Worm (Caenorhabditis elegans): Measurements from ENCODE around the gene mob-2.

mob-2 gene

DNA sequence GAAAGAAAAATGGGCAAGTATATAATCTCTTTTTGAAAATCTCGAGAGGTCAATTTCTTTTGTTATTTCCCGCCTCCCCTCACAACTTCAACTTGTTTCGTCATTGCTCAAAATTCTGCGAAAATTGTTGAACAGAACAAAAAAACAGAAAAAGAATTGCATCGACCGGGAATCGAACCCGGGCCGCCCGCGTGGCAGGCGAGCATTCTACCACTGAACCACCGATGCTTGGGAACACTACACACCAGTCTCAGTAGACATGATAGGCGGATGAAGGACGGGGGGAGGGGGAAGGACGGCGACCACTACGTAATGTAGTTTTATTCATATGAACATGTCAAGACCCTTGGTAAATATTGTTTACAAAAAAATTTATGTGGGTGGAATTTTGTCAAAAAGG lies 48.8 kb downstream of the mob-2 start (continued):
- TF ChIP-seq hif-1 (tag; optimal IDR thresholded peaks at IDR 0.05) (peak; percentile 28 to 75), F49E8.2 (tag; optimal IDR thresholded peaks at IDR 0.05; ENCODE audit: borderline replicate concordance) (no peak), unc-39 (tag; optimal IDR thresholded peaks at IDR 0.05) (no peak), saeg-2 (GFP tag; IDR thresholded peaks at IDR 0.05) (peak; percentile 84), zag-1 (tag; optimal IDR thresholded peaks at IDR 0.05) (no peak), aly-2 (tag; optimal IDR thresholded peaks at IDR 0.05) (no peak), arid-1 (GFP tag; conservative IDR thresholded peaks at IDR 0.05) (no peak; the same call in none of the 2 replicates), spr-3 (GFP tag; optimal IDR thresholded peaks at IDR 0.05) (peak; percentile 73), aha-1 (tag) (peak; percentile 97), gei-8 (GFP tag; optimal IDR thresholded peaks at IDR 0.05) (peak; percentile 76), Y5F2A.4 (GFP tag; optimal IDR thresholded peaks at IDR 0.05) (peak; percentile 72), nhr-76 (tag; optimal IDR thresholded peaks at IDR 0.05) (no peak), fos-1 (tag; optimal IDR thresholded peaks at IDR 0.05) (no peak)

DNA sequence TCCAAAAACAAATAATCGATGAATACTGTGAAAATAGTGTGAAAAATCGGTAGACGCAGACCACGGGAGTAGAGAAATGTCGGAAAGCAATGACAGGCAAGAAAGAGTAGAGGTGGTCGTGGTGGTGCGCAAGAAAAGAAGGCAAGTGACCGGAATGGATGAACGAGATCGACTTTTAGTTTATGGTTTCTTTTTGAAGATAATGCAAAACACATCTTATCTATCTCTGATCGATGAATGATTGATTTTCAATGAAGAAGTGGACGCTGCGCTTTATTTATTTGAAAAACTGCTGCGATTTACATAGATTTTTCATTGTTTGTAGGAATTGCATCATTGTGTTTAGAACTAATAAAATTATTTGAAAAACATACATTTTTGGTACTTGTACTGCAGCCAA lies 50.0 kb downstream of the mob-2 start:
- TF ChIP-seq egl-27 (tag; optimal IDR thresholded peaks at IDR 0.05) = no peak
- no peak for TF ChIP-seq unc-39 (tag; optimal IDR thresholded peaks at IDR 0.05)
- no peak for TF ChIP-seq zag-1 (tag; optimal IDR thresholded peaks at IDR 0.05)
- no peak for TF ChIP-seq nhr-28 (tag; optimal IDR thresholded peaks at IDR 0.05)
- no peak for TF ChIP-seq daf-16 (GFP tag; optimal IDR thresholded peaks at IDR 0.05)
- TF ChIP-seq daf-16 (tag; optimal IDR thresholded peaks at IDR 0.05) = no peak
- TF ChIP-seq hlh-30 (tag; optimal IDR thresholded peaks at IDR 0.05; ENCODE audit: insufficient read depth) = peak; percentile 31
- no peak for TF ChIP-seq dmd-6 (GFP tag; IDR thresholded peaks at IDR 0.05)
- peak; percentile 48 for TF ChIP-seq aha-1 (tag)
- no peak for TF ChIP-seq D1046.2 (GFP tag; IDR thresholded peaks at IDR 0.05)
- no peak for TF ChIP-seq zfp-2 (tag; optimal IDR thresholded peaks at IDR 0.05)
- no peak for TF ChIP-seq dmd-8 (GFP tag; IDR thresholded peaks at IDR 0.05)
- TF ChIP-seq mxl-3 (GFP tag; optimal IDR thresholded peaks at IDR 0.05) = no peak
- TF ChIP-seq fkh-10 (GFP tag; optimal IDR thresholded peaks at IDR 0.05) = no peak
- no peak for TF ChIP-seq set-16 (GFP tag; IDR thresholded peaks at IDR 0.05)

DNA sequence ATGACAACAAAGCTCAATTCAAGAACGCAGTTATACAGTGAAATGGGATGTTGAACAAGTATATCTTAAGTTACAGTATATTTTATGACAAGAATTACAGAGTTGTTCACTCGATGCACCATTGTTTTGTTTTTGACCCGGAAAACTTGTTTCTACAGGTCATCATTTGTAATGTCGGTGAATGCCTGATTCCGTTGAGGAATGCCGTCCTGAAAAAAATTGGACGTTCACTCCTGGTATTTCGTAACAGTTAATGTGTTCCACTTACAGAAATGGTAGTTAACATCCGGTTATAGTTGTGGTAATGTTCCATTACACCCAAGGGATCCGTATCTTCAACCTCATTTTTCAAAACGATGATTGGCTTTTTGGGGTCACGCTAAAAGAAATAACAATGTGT lies 53.5 kb downstream of the mob-2 start:
- TF ChIP-seq Y5F2A.4 (GFP tag; optimal IDR thresholded peaks at IDR 0.05) (no peak), mxl-2 (GFP tag; conservative IDR thresholded peaks at IDR 0.05) (no peak), aha-1 (tag) (peak; percentile 83)

DNA sequence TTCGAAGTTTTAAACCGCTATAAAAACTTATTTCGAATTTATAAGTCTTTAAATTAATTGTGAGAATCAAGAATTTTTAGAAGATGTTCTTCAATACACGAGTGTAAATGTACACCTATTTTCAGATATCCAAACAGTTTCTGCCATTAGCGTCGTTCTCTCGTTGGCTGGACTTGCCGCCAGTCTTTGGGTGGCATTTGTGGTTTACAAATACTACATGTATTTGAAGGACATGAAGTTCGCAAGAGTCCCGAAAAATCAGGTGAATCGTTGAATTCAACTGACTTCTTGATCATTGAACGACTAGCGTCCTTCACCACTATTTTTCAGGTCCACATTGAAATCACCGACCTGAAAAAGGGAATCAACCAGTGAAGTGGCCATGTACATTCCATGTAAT lies 54.2 kb downstream of the mob-2 start:
- TF ChIP-seq sdz-12 (GFP tag; optimal IDR thresholded peaks at IDR 0.05) = no peak

DNA sequence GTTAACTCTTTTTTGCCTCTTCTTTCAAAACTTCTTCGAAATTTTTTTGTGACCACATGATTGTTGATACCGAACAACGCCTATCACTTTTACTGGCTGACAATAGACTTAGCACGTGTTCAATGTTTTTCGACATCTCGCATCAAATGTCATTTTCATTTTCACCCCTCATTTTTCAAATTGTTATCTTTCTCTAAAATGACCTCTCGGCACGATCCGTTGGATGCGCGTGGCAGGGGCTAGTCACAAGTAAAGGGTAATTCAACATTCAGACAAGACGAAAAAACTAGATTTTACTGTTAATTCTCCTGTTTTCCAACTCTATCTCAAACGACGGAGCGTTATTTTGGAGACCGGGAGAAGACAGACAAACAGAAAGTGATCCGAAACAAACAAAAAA lies 56.4 kb downstream of the mob-2 start, which contains the start of gene F17H10.2:
TSS of gene F17H10.2 (plus strand) at position 316 of the 400 bp plus-strand sequence.
- TF ChIP-seq hlh-30 (tag; optimal IDR thresholded peaks at IDR 0.05; ENCODE audit: insufficient read depth) = peak; percentile 91
- no peak for TF ChIP-seq F10B5.3 (tag; optimal IDR thresholded peaks at IDR 0.05)
- no peak for TF ChIP-seq nhr-77 (tag; optimal IDR thresholded peaks at IDR 0.05)
- TF ChIP-seq aly-2 (tag; optimal IDR thresholded peaks at IDR 0.05) = no peak
- no peak for TF ChIP-seq zag-1 (tag; optimal IDR thresholded peaks at IDR 0.05)
- no peak for TF ChIP-seq ceh-20 (GFP tag; IDR thresholded peaks at IDR 0.05)
- no peak for TF ChIP-seq lin-39 (tag; optimal IDR thresholded peaks at IDR 0.05)
- TF ChIP-seq lin-13 (GFP tag; optimal IDR thresholded peaks at IDR 0.05) = no peak
- no peak for TF ChIP-seq dmd-8 (GFP tag; IDR thresholded peaks at IDR 0.05)
- TF ChIP-seq lir-3 (tag; optimal IDR thresholded peaks at IDR 0.05) = no peak
- peak; percentile 30 for TF ChIP-seq hlh-11 (tag; optimal IDR thresholded peaks at IDR 0.05)
- no peak for TF ChIP-seq sdz-12 (GFP tag; optimal IDR thresholded peaks at IDR 0.05)
- no peak for TF ChIP-seq saeg-2 (GFP tag; IDR thresholded peaks at IDR 0.05)
- no peak for TF ChIP-seq unc-39 (tag; optimal IDR thresholded peaks at IDR 0.05)
- TF ChIP-seq tra-1 (GFP tag; IDR thresholded peaks at IDR 0.05) = no peak
- no peak for TF ChIP-seq mxl-2 (GFP tag; conservative IDR thresholded peaks at IDR 0.05)
- TF ChIP-seq dve-1 (tag; optimal IDR thresholded peaks at IDR 0.05; ENCODE audit: insufficient read depth) = peak; percentile 24
- TF ChIP-seq daf-8 (GFP tag; IDR thresholded peaks at IDR 0.05) = no peak
- peak in 1 of 2 experiments; percentile 36 for TF ChIP-seq mdl-1 (tag; optimal IDR thresholded peaks at IDR 0.05)
- TF ChIP-seq F44E2.7 (GFP tag; IDR thresholded peaks at IDR 0.05) = no peak
- TF ChIP-seq mdt-29 (GFP tag; IDR thresholded peaks at IDR 0.05) = no peak
- no peak for TF ChIP-seq spr-3 (GFP tag; optimal IDR thresholded peaks at IDR 0.05)
- TF ChIP-seq tag-97 (GFP tag; IDR thresholded peaks at IDR 0.05) = no peak
- TF ChIP-seq nhr-42 (GFP tag; IDR thresholded peaks at IDR 0.05) = no peak
- no peak for TF ChIP-seq daf-12 (tag; optimal IDR thresholded peaks at IDR 0.05)
- no peak for TF ChIP-seq zfp-2 (tag; optimal IDR thresholded peaks at IDR 0.05)
- TF ChIP-seq nhr-111 (GFP tag; optimal IDR thresholded peaks at IDR 0.05) = no peak

Measured in whole organism, L4 larva.